Worm (Caenorhabditis elegans) whole organism, L3 larva: Measurements from ENCODE around the gene ZC262.7.

Source experiments
- R02D3.7 ChIP-seq: fragments of 150-350 bp; optimal IDR thresholded peaks from 2 replicates; lab custom pipeline; 2014; ENCODE audit warnings: missing biosample characterization, missing genetic modification characterization
- aly-2 ChIP-seq: fragments of 150-350 bp; optimal IDR thresholded peaks from 2 replicates; lab custom pipeline; 2014; ENCODE audit warnings: missing biosample characterization, missing genetic modification characterization
- ama-1 ChIP-seq: fragments of 150-350 bp; optimal IDR thresholded peaks from 2 replicates; lab custom pipeline; 2018
- ceh-16 ChIP-seq: sonication (generic microtip); optimal IDR thresholded peaks from 2 replicates; lab custom pipeline; 2017; ENCODE audit warnings: missing biosample characterization, missing genetic modification characterization
- ceh-28 ChIP-seq: fragments of 150-350 bp; optimal IDR thresholded peaks from 2 replicates; lab custom pipeline; 2014; ENCODE audit warnings: missing biosample characterization, missing genetic modification reagents, missing genetic modification characterization
- ceh-82 ChIP-seq: fragments of 150-350 bp; optimal IDR thresholded peaks from 2 replicates; lab custom pipeline; 2014; ENCODE audit warnings: missing biosample characterization, missing genetic modification characterization
- ceh-9 ChIP-seq: sonication (generic microtip); optimal IDR thresholded peaks from 2 replicates; lab custom pipeline; 2018; ENCODE audit warnings: missing biosample characterization, missing genetic modification characterization
- egl-27 ChIP-seq: sonication (generic microtip); optimal IDR thresholded peaks from 4 replicates; lab custom pipeline; 2017; ENCODE audit warnings: missing biosample characterization, missing genetic modification reagents, missing genetic modification characterization
- egl-5 ChIP-seq: fragments of 150-350 bp; optimal IDR thresholded peaks from 2 replicates; lab custom pipeline; 2017; ENCODE audit warnings: missing biosample characterization, missing genetic modification reagents, missing genetic modification characterization, inconsistent platforms
- elt-1 ChIP-seq: fragments of 150-350 bp; optimal IDR thresholded peaks from 2 replicates; lab custom pipeline; 2014; ENCODE audit warnings: missing biosample characterization, missing genetic modification characterization
- elt-2 ChIP-seq: sonication (generic microtip); optimal IDR thresholded peaks from 2 replicates; lab custom pipeline; 2016; ENCODE audit warnings: missing genetic modification reagents, mild to moderate bottlenecking, missing genetic modification characterization, missing compliant biosample characterization
- elt-3 ChIP-seq, 3 experiments: fragments of 150-350 bp in 1 of 3; sonication (generic microtip) in 2 of 3; optimal IDR thresholded peaks; 2 replicates in 2 of 3; 4 replicates in 1 of 3; lab custom pipeline; 2014 to 2017; ENCODE audit warnings: missing biosample characterization in 3 of 3, missing genetic modification characterization in 3 of 3
- fkh-10 ChIP-seq: sonication (generic microtip); optimal IDR thresholded peaks from 2 replicates; lab custom pipeline; 2017; ENCODE audit warnings: missing biosample characterization, missing genetic modification reagents, missing genetic modification characterization
- fkh-2 ChIP-seq: fragments of 150-350 bp; optimal IDR thresholded peaks from 2 replicates; lab custom pipeline; 2014; ENCODE audit warnings: missing biosample characterization, missing genetic modification reagents, missing genetic modification characterization
- fos-1 ChIP-seq: fragments of 150-350 bp; optimal IDR thresholded peaks from 2 replicates; lab custom pipeline; 2014; ENCODE audit warnings: missing biosample characterization, missing genetic modification characterization
- hmg-11 ChIP-seq: sonication (generic microtip); optimal IDR thresholded peaks from 2 replicates; lab custom pipeline; 2016; ENCODE audit warnings: missing genetic modification characterization, missing compliant biosample characterization
- jun-1 ChIP-seq: fragments of 150-350 bp; optimal IDR thresholded peaks from 2 replicates; lab custom pipeline; 2014; ENCODE audit warnings: missing biosample characterization, missing genetic modification reagents, missing genetic modification characterization
- lin-15B ChIP-seq: fragments of 150-350 bp; optimal IDR thresholded peaks from 2 replicates; lab custom pipeline; 2014; ENCODE audit warnings: missing biosample characterization, missing genetic modification characterization
- lin-39 ChIP-seq: fragments of 150-350 bp; optimal IDR thresholded peaks from 2 replicates; lab custom pipeline; 2018; ENCODE audit warnings: missing biosample characterization, missing genetic modification reagents, missing genetic modification characterization
- lsy-12 ChIP-seq: sonication (generic microtip); optimal IDR thresholded peaks from 2 replicates; lab custom pipeline; 2016; ENCODE audit warnings: mild to moderate bottlenecking, missing genetic modification characterization, missing compliant biosample characterization
- mdl-1 ChIP-seq: fragments of 150-350 bp; optimal IDR thresholded peaks from 2 replicates; lab custom pipeline; 2014; ENCODE audit warnings: missing biosample characterization, missing genetic modification characterization
- nfya-1 ChIP-seq: sonication (generic microtip); optimal IDR thresholded peaks from 2 replicates; lab custom pipeline; 2017; ENCODE audit warnings: missing genetic modification characterization, mild to moderate bottlenecking, missing compliant biosample characterization, antibody characterized with exemption, moderate library complexity; ENCODE audit not compliant: insufficient read depth
- nhr-11 ChIP-seq: fragments of 150-350 bp; optimal IDR thresholded peaks from 2 replicates; lab custom pipeline; 2014; ENCODE audit warnings: missing biosample characterization, missing genetic modification characterization
- nhr-23 ChIP-seq: fragments of 150-350 bp; optimal IDR thresholded peaks from 2 replicates; lab custom pipeline; 2014; ENCODE audit warnings: missing biosample characterization, missing genetic modification reagents, missing genetic modification characterization
- nhr-237 ChIP-seq: fragments of 150-350 bp; optimal IDR thresholded peaks from 2 replicates; lab custom pipeline; 2014; ENCODE audit warnings: missing biosample characterization, missing genetic modification characterization
- nhr-25 ChIP-seq: sonication (generic microtip); optimal IDR thresholded peaks from 2 replicates; lab custom pipeline; 2017; ENCODE audit warnings: missing biosample characterization, missing genetic modification characterization
- nhr-28 ChIP-seq: fragments of 150-350 bp; optimal IDR thresholded peaks from 2 replicates; lab custom pipeline; 2014; ENCODE audit warnings: missing biosample characterization, missing genetic modification characterization
- nhr-43 ChIP-seq: sonication (generic microtip); optimal IDR thresholded peaks from 2 replicates; lab custom pipeline; 2016; ENCODE audit warnings: mild to moderate bottlenecking, missing genetic modification characterization, missing compliant biosample characterization; ENCODE audit not compliant: poor library complexity, severe bottlenecking
- nhr-76 ChIP-seq: fragments of 150-350 bp; sonication (generic microtip); optimal IDR thresholded peaks from 5 replicates; lab custom pipeline; 2014; ENCODE audit warnings: missing biosample characterization, missing genetic modification characterization
- nhr-77 ChIP-seq: fragments of 150-350 bp; optimal IDR thresholded peaks from 2 replicates; lab custom pipeline; 2014; ENCODE audit warnings: missing biosample characterization, missing genetic modification characterization
- pha-4 ChIP-seq: fragments of 150-350 bp; optimal IDR thresholded peaks from 2 replicates; lab custom pipeline; 2014; ENCODE audit warnings: missing biosample characterization, missing genetic modification reagents, missing genetic modification characterization
- pqm-1 ChIP-seq: fragments of 150-350 bp; optimal IDR thresholded peaks from 2 replicates; lab custom pipeline; 2017; ENCODE audit warnings: missing biosample characterization, missing genetic modification characterization, inconsistent platforms
- sea-2 ChIP-seq: fragments of 150-350 bp; sonication (generic microtip); optimal IDR thresholded peaks from 4 replicates; lab custom pipeline; 2014; ENCODE audit warnings: missing biosample characterization, missing genetic modification reagents, missing genetic modification characterization
- skn-1 ChIP-seq: fragments of 150-350 bp; optimal IDR thresholded peaks from 2 replicates; lab custom pipeline; 2014; ENCODE audit warnings: missing biosample characterization, missing genetic modification characterization
- snpc-4 ChIP-seq: fragments of 150-350 bp; optimal IDR thresholded peaks from 2 replicates; lab custom pipeline; 2014; ENCODE audit warnings: missing biosample characterization, missing genetic modification characterization
- unc-62 ChIP-seq: fragments of 150-350 bp; sonication (generic microtip); optimal IDR thresholded peaks from 4 replicates; lab custom pipeline; 2014; ENCODE audit warnings: missing biosample characterization, missing genetic modification reagents, missing genetic modification characterization
- zag-1 ChIP-seq: fragments of 150-350 bp; optimal IDR thresholded peaks from 2 replicates; lab custom pipeline; 2014; ENCODE audit warnings: missing biosample characterization, missing genetic modification characterization

Gene ZC262.7

DNA sequence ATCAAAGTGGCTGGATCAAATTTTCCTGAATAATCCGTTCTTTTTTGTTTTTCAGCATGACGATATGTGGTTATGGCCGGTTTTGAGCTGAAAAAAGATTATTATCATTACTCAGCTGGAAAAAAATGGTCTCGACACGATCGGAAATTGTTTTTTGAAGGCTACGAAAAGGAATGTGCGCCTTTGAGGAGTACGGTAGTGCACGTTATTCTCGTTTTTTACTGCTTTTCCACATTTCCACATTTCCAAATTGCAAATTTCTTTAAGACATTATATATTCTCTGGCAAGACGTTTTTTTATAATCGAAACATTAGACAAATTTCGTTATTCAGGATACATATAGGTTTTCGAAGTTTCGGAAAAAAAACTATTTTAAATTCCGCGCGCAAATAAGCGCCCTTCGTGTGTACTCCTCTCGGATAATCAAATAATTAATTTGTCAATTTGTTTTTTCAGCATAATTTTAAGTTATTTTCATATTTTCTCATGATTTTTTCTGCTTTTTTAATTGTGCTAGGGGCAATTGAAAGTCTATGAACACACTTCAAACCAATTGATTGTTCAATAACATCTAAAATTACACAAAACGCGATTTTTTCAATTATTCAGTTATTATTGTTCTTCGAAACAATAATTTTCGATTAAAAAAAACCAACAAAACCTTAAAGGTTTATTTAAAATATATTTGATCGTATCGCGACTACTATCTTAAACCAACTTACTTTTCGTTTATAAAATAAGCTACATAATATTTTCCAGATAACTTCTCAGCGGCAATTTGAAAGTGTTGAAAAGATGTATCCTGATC, 19.3 kb upstream of the ZC262.7 start, which contains the start of gene R05D3.3:
Gene R05D3.3 (plus strand): TSS at position 759 of the 809 bp plus-strand sequence.
- no peak for TF ChIP-seq elt-3 (tag; optimal IDR thresholded peaks at IDR 0.05; lab: Kevin White, UChicago)
- no peak for TF ChIP-seq nhr-76 (tag; lab: Kevin White, UChicago)
- TF ChIP-seq nfya-1 (tag; lab: Kevin White, UChicago), result no peak
- TF ChIP-seq sea-2 (GFP tag; lab: Kevin White, UChicago), result no peak
- no peak for TF ChIP-seq nhr-43 (tag; lab: Kevin White, UChicago)
- TF ChIP-seq, all 47 proteins: peak for 0

DNA sequence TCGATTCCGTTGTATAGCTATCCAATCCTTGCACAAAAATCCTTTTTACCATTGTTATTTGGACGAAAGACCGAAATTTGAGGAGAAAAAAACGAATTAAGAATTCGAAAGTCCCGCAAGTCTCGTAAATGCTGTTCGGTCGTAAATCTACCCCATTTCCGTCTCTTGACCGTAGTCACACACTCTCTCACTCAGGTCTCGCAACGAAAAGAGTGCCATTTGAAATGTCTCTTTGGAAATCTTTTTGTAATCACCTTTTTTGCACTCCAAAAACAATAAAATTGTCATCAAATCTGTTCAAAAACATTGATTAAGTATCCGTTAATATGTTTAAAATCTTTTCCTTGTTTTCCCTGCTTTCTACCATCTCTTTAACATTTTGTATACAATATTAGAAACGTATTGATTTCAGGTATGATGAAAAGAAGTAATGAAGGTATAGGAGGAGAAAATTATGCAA, 14.1 kb upstream of the ZC262.7 start, which contains the start of the genes R05D3.8 and rfp-1:
Gene R05D3.8 (minus strand): TSS at position 115 of the 460 bp plus-strand sequence.
Gene rfp-1 (plus strand): TSS at position 410 of the 460 bp plus-strand sequence.
- TF ChIP-seq snpc-4 (tag; lab: Kevin White, UChicago), result peak; percentile 39
- peak; percentile 56 for TF ChIP-seq hmg-11 (tag; lab: Kevin White, UChicago)
- TF ChIP-seq lsy-12 (tag; lab: Kevin White, UChicago), result peak; percentile 53
- TF ChIP-seq egl-27 (tag; lab: Kevin White, UChicago), result peak; percentile 30
- TF ChIP-seq lin-39 (tag; lab: Kevin White, UChicago), result peak; percentile 92
- peak; percentile 16 for TF ChIP-seq jun-1 (tag; lab: Kevin White, UChicago)
- TF ChIP-seq fkh-10, result peak; percentile 58
- peak; percentile 20 for TF ChIP-seq nhr-11 (tag; lab: Kevin White, UChicago)
- TF ChIP-seq R02D3.7 (tag; lab: Kevin White, UChicago), result peak; percentile 99
- peak; percentile 27 for TF ChIP-seq ama-1 (lab: Kevin White, UChicago)
- peak; percentile 62 for TF ChIP-seq nhr-43 (tag; lab: Kevin White, UChicago)
- TF ChIP-seq nhr-25, result peak; percentile 60
- peak; percentile 98 for TF ChIP-seq lin-15B (tag; lab: Kevin White, UChicago)
- peak in 1 of 3 experiments; percentile 26 for TF ChIP-seq elt-3 (tag; optimal IDR thresholded peaks at IDR 0.05; lab: Kevin White, UChicago)
- no peak for TF ChIP-seq fos-1
- TF ChIP-seq unc-62 (GFP tag; lab: Kevin White, UChicago), result no peak
- peak; percentile 97 for TF ChIP-seq pha-4 (tag; lab: Kevin White, UChicago)
- TF ChIP-seq aly-2 (tag; lab: Kevin White, UChicago), result no peak
- no peak for TF ChIP-seq mdl-1 (tag; lab: Kevin White, UChicago)
- TF ChIP-seq skn-1 (tag; lab: Kevin White, UChicago), result peak; percentile 85
- TF ChIP-seq ceh-9 (tag; lab: Kevin White, UChicago), result no peak
- peak; percentile 47 for TF ChIP-seq ceh-28 (tag; lab: Kevin White, UChicago)
- peak; percentile 99 for TF ChIP-seq egl-5
- TF ChIP-seq nhr-23 (tag; lab: Kevin White, UChicago), result peak; percentile 85
- TF ChIP-seq pqm-1 (tag; lab: Kevin White, UChicago), result peak; percentile 53
- peak; percentile 56 for TF ChIP-seq elt-2
- no peak for TF ChIP-seq ceh-16 (tag; lab: Kevin White, UChicago)
- TF ChIP-seq nfya-1 (tag; lab: Kevin White, UChicago), result peak; percentile 96
- TF ChIP-seq elt-1 (tag; lab: Kevin White, UChicago), result no peak

DNA sequence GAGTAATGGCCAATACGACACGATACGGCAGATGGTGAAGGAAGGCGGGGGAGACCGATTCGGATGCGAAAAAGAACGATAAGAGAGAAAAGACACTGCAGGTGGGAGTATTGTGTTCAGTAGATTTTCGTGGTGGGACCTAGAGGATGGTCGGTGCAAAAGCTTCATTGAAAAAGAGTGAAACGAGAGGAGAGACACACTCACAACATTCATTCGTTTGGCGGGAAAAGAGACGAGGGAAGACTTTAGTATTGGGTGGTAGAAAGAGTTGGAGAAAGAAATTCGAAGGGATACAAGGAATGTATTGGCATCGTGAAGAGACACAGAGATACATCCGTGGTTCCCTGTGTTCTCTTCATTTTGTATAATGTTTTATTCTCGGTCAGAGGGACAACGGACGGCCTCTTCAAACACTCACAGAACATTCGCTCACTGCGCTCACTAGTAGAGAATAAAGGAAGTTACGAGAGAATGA, 12.3 kb upstream of the ZC262.7 start:
- TF ChIP-seq lin-15B (tag; lab: Kevin White, UChicago) (peak; percentile 87), fos-1 (no peak), snpc-4 (tag; lab: Kevin White, UChicago) (peak; percentile 70), ceh-28 (tag; lab: Kevin White, UChicago) (peak; percentile 58), ceh-82 (tag; lab: Kevin White, UChicago) (no peak), fkh-10 (peak; percentile 11), lsy-12 (tag; lab: Kevin White, UChicago) (peak; percentile 49), zag-1 (tag; lab: Kevin White, UChicago) (no peak), elt-3 (tag; optimal IDR thresholded peaks at IDR 0.05; lab: Kevin White, UChicago) (no peak), nhr-43 (tag; lab: Kevin White, UChicago) (peak; percentile 51), nhr-237 (no peak), egl-5 (peak; percentile 47), nhr-11 (tag; lab: Kevin White, UChicago) (peak; percentile 7), pha-4 (tag; lab: Kevin White, UChicago) (peak; percentile 82), elt-2 (peak; percentile 49), R02D3.7 (tag; lab: Kevin White, UChicago) (peak; percentile 32), jun-1 (tag; lab: Kevin White, UChicago) (peak; percentile 80), ama-1 (lab: Kevin White, UChicago) (peak; percentile 59), nfya-1 (tag; lab: Kevin White, UChicago) (peak; percentile 87), nhr-23 (tag; lab: Kevin White, UChicago) (peak; percentile 46), fkh-2 (tag; lab: Kevin White, UChicago) (no peak), elt-1 (tag; lab: Kevin White, UChicago) (peak; percentile 15), hmg-11 (tag; lab: Kevin White, UChicago) (peak; percentile 95), nhr-25 (peak; percentile 73), pqm-1 (tag; lab: Kevin White, UChicago) (peak; percentile 50), nhr-28 (tag; lab: Kevin White, UChicago) (no peak), lin-39 (tag; lab: Kevin White, UChicago) (peak; percentile 67), nhr-77 (tag; lab: Kevin White, UChicago) (no peak)
